Worm (Caenorhabditis elegans) whole organism, L1 larva: ENCODE data around the gene Y40C5A.4.
"Not testable (repeated sequence)": the region's sequence is repeated elsewhere in the genome, so short reads cannot be mapped to it uniquely, and the experiment has no call there.

ENCODE experiments used
- aha-1 ChIP-seq: fragments of 150-350 bp; optimal IDR thresholded peaks from 2 replicates; lab custom pipeline; 2014; ENCODE audit warnings: missing biosample characterization, missing genetic modification characterization
- blmp-1 ChIP-seq: fragments of 150-350 bp; optimal IDR thresholded peaks from 2 replicates; lab custom pipeline; 2014; ENCODE audit warnings: missing biosample characterization, missing genetic modification characterization
- ceh-8 ChIP-seq: fragments of 200-800 bp; sonication (Bioruptor generic); optimal IDR thresholded peaks from 2 replicates; lab custom pipeline; 2018; ENCODE audit warnings: mild to moderate bottlenecking, missing genetic modification characterization, moderate library complexity, missing compliant biosample characterization
- ces-1 ChIP-seq: fragments of 150-350 bp; optimal IDR thresholded peaks from 2 replicates; lab custom pipeline; 2014; ENCODE audit warnings: missing biosample characterization, missing genetic modification reagents, missing genetic modification characterization
- dpl-1 ChIP-seq, 3 experiments: fragments of 150-350 bp in 2 of 3; sonication (generic microtip) in 1 of 3; optimal IDR thresholded peaks; 2 replicates each; lab custom pipeline; 2014 to 2017; ENCODE audit warnings: missing biosample characterization in 3 of 3, missing genetic modification characterization in 3 of 3, missing genetic modification reagents in 3 of 3
- dsc-1 ChIP-seq: sonication (generic microtip); optimal IDR thresholded peaks from 2 replicates; lab custom pipeline; 2016; ENCODE audit warnings: mild to moderate bottlenecking, missing genetic modification characterization, missing compliant biosample characterization
- efl-1 ChIP-seq, 4 experiments: fragments of 150-350 bp; optimal IDR thresholded peaks in 3 of 4; peaks in 1 of 4; 1 replicate in 1 of 4; 2 replicates in 3 of 4; lab custom pipeline; 2014; ENCODE audit warnings: missing biosample characterization in 2 of 4, missing genetic modification characterization in 2 of 4, missing genetic modification reagents in 2 of 4
- efl-3 ChIP-seq: fragments of 200-800 bp; sonication (Bioruptor generic); optimal IDR thresholded peaks from 2 replicates; lab custom pipeline; 2018; ENCODE audit warnings: mild to moderate bottlenecking, missing genetic modification characterization, missing compliant biosample characterization
- ets-5 ChIP-seq: fragments of 200-800 bp; sonication (Bioruptor generic); IDR thresholded peaks from 2 replicates; pipeline ENCODE4 v1.3.6; 2022; ENCODE audit warnings: missing genetic modification characterization, missing compliant biosample characterization
- fkh-10 ChIP-seq: sonication (generic microtip); optimal IDR thresholded peaks from 2 replicates; lab custom pipeline; 2017; ENCODE audit warnings: missing biosample characterization, missing genetic modification reagents, missing genetic modification characterization
- fkh-8 ChIP-seq: sonication (generic microtip); optimal IDR thresholded peaks from 2 replicates; lab custom pipeline; 2016; ENCODE audit warnings: mild to moderate bottlenecking, missing genetic modification characterization, missing compliant biosample characterization
- fos-1 ChIP-seq: fragments of 150-350 bp; optimal IDR thresholded peaks from 2 replicates; lab custom pipeline; 2014; ENCODE audit warnings: missing biosample characterization, missing genetic modification characterization
- hlh-17 ChIP-seq: fragments of 200-800 bp; sonication (Bioruptor generic); optimal IDR thresholded peaks from 2 replicates; lab custom pipeline; 2018; ENCODE audit warnings: missing genetic modification characterization, mild to moderate bottlenecking, missing compliant biosample characterization, moderate library complexity, borderline replicate concordance
- hlh-4 ChIP-seq: sonication (generic microtip); optimal IDR thresholded peaks from 2 replicates; lab custom pipeline; 2016; ENCODE audit warnings: mild to moderate bottlenecking, missing genetic modification characterization, missing compliant biosample characterization
- irx-1 ChIP-seq: sonication (generic microtip); optimal IDR thresholded peaks from 2 replicates; lab custom pipeline; 2016; ENCODE audit warnings: missing genetic modification characterization, missing compliant biosample characterization
- isw-1 ChIP-seq: fragments of 200-800 bp; sonication (Bioruptor generic); IDR thresholded peaks from 2 replicates; pipeline ENCODE4 v1.3.6; 2022; ENCODE audit warnings: missing genetic modification characterization, missing compliant biosample characterization
- lin-13 ChIP-seq: fragments of 150-350 bp; optimal IDR thresholded peaks from 2 replicates; lab custom pipeline; 2014; ENCODE audit warnings: missing biosample characterization, missing genetic modification reagents, missing genetic modification characterization
- lin-14 ChIP-seq: fragments of 200-800 bp; sonication (Bioruptor generic); optimal IDR thresholded peaks from 2 replicates; lab custom pipeline; 2018; ENCODE audit warnings: mild to moderate bottlenecking, missing genetic modification characterization, moderate library complexity, missing compliant biosample characterization
- lin-39 ChIP-seq: fragments of 150-350 bp; optimal IDR thresholded peaks from 2 replicates; lab custom pipeline; 2014; ENCODE audit warnings: missing biosample characterization, missing genetic modification reagents, missing genetic modification characterization
- lsy-2 ChIP-seq, 2 experiments: fragments of 150-350 bp; optimal IDR thresholded peaks; 2 replicates each; lab custom pipeline; 2014; ENCODE audit warnings: missing biosample characterization in 2 of 2, missing genetic modification characterization in 2 of 2
- nhr-12 ChIP-seq: sonication (generic microtip); optimal IDR thresholded peaks from 2 replicates; lab custom pipeline; 2017; ENCODE audit warnings: missing biosample characterization, missing genetic modification characterization
- nhr-19 ChIP-seq: fragments of 200-800 bp; sonication (Bioruptor generic); conservative IDR thresholded peaks from 2 replicates; pipeline ENCODE4 v1.3.6; 2022; ENCODE audit warnings: missing genetic modification characterization, missing compliant biosample characterization
- nhr-20 ChIP-seq: sonication (generic microtip); optimal IDR thresholded peaks from 2 replicates; lab custom pipeline; 2016; ENCODE audit warnings: mild to moderate bottlenecking, missing genetic modification characterization, missing compliant biosample characterization
- nhr-85 ChIP-seq: sonication (generic microtip); peaks from one replicate; lab custom pipeline; 2016; ENCODE audit warnings: missing genetic modification characterization, inconsistent platforms, missing compliant biosample characterization
- nhr-90 ChIP-seq: sonication (generic microtip); optimal IDR thresholded peaks from 2 replicates; lab custom pipeline; 2016; ENCODE audit warnings: mild to moderate bottlenecking, missing genetic modification characterization, missing compliant biosample characterization; ENCODE audit not compliant: poor library complexity
- pag-3 ChIP-seq: sonication (generic microtip); optimal IDR thresholded peaks from 2 replicates; lab custom pipeline; 2017; ENCODE audit warnings: missing genetic modification characterization, mild to moderate bottlenecking, missing compliant biosample characterization, antibody characterized with exemption, borderline replicate concordance; ENCODE audit not compliant: insufficient read depth
- pqm-1 ChIP-seq: sonication (generic microtip); optimal IDR thresholded peaks from 3 replicates; lab custom pipeline; 2017; ENCODE audit warnings: missing biosample characterization, missing genetic modification characterization
- tbx-2 ChIP-seq: sonication (generic microtip); optimal IDR thresholded peaks from 2 replicates; lab custom pipeline; 2016; ENCODE audit warnings: missing genetic modification characterization, missing compliant biosample characterization
- unc-98 ChIP-seq: fragments of 200-800 bp; sonication (Bioruptor generic); IDR thresholded peaks from 2 replicates; pipeline ENCODE4 v1.3.6; 2022; ENCODE audit warnings: missing genetic modification characterization, missing compliant biosample characterization
- vab-15 ChIP-seq: sonication (generic microtip); optimal IDR thresholded peaks from 2 replicates; lab custom pipeline; 2017; ENCODE audit warnings: missing genotype, mild to moderate bottlenecking, missing genetic modification characterization, missing compliant biosample characterization
- ztf-4 ChIP-seq: fragments of 150-350 bp; optimal IDR thresholded peaks from 2 replicates; lab custom pipeline; 2014; ENCODE audit warnings: missing biosample characterization, missing genetic modification characterization

Gene Y40C5A.4

DNA sequence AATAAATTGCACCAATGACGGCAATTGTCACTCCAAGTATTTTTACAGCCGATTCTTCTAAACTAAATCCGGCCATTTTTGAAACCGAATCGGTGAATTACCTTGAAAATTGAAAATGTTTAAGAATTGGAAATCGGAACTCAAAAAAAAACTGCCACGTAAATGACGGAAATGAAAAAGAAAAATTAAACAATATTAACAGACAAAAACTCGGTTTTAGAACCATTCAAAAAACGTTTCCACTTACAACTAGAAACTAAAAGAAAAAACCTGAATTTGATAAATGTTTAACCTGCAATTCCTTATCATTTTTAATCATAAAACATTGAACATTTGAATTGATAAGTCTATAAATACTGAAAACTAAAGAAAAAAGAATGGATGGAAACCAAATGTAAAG is at the start of gene Y40C5A.4:
Gene Y40C5A.4 (minus strand): TSS at position 101 of the 400 bp plus-strand sequence.
- TF ChIP-seq efl-3 (GFP tag; lab: Kevin White, UChicago); nhr-85 (tag; lab: Kevin White, UChicago); aha-1 (tag; lab: Kevin White, UChicago): not testable (repeated sequence)

DNA sequence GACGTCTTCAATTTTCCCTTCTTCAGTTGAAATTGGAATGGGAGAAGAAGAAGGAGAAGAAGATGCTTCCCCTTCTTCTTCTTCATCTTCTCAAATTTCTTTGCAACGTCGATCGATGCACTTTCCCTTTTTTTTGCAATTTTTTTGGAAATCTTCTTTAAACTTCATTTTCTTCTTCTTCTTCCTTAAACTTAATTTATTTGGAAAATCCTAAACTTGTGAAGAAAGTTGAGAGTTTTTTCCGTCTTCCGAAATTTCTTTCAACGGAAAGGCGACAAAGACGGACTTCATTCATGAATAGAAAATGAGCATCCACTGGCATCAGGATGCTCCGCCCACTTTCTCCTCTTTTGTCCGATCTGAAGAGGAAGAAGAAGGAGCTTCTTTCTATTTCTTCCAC is 49.3 kb upstream of the Y40C5A.4 start:
- TF ChIP-seq blmp-1 (tag; lab: Kevin White, UChicago) (no peak), irx-1 (tag; lab: Kevin White, UChicago) (no peak), dsc-1 (tag; lab: Kevin White, UChicago) (no peak), hlh-17 (GFP tag; lab: Kevin White, UChicago) (no peak), fos-1 (tag; lab: Kevin White, UChicago) (no peak), fkh-8 (tag; lab: Kevin White, UChicago) (no peak), lsy-2 (tag; optimal IDR thresholded peaks at IDR 0.05; lab: Kevin White, UChicago) (no peak), unc-98 (no peak), dpl-1 (GFP tag; optimal IDR thresholded peaks at IDR 0.05; lab: Kevin White, UChicago) (no peak), ceh-8 (no peak), hlh-4 (tag; lab: Kevin White, UChicago) (no peak), nhr-90 (tag; lab: Kevin White, UChicago) (no peak), fkh-10 (GFP tag; lab: Kevin White, UChicago) (peak; percentile 89), tbx-2 (tag; lab: Kevin White, UChicago) (peak; percentile 7), isw-1 (GFP tag; lab: Robert Waterston, UW) (no peak), lin-14 (GFP tag; lab: Kevin White, UChicago) (peak; percentile 75), nhr-12 (tag; lab: Kevin White, UChicago) (no peak), ztf-4 (no peak), efl-1 (optimal IDR thresholded peaks at IDR 0.05; lab: Kevin White, UChicago) (no peak), efl-1 (GFP tag; optimal IDR thresholded peaks at IDR 0.05 in 1 of 2; lab: Kevin White, UChicago) (no peak), lin-13 (GFP tag; lab: Kevin White, UChicago) (no peak)

DNA sequence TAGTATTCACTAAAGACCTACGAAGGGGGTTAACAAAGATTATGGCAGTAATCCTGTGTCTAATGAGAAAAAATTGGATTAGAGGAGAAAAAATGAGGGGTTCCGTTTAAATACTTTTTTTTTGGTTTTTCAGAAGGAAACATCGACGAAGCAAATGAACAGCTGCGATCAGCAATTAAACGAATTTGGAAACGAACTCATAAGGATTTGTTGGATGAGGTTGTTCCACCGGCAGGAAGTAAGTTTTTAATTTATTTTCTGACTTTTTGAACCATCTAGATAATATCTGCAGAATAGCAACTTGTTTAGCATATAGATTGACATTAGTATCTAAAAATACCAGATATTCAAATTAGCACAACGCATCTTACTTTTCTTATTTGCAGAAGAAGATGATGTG is 48.7 kb upstream of the Y40C5A.4 start:
- TF ChIP-seq ces-1 (GFP tag; lab: Kevin White, UChicago) (no peak), dsc-1 (tag; lab: Kevin White, UChicago) (peak; percentile 36), vab-15 (tag; lab: Kevin White, UChicago) (no peak), nhr-19 (GFP tag; lab: Robert Waterston, UW) (no peak), pqm-1 (tag; lab: Kevin White, UChicago) (no peak)
- TF ChIP-seq, all 84 proteins: peak for 1

DNA sequence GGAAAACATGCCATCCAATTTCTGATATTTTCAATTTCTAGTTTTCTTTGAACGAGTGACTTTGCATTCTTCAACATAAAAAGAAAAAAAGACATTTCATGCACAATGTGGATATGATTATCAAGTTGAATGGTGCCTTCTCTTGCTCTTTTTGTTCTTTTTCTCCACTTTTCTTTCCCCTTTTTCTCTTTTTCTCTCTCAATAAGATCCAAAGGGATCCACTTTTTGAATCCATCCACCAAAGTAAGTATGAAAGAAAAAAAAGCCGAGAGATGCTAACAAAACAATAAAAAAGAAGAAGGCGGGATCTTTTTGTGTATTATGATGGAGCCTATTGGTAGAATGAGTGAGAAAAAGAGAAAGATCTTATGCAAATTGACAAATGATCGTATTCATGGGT is 42.4 kb upstream of the Y40C5A.4 start:
- TF ChIP-seq nhr-20, result no peak
- peak; percentile 32 for TF ChIP-seq lin-14 (GFP tag; lab: Kevin White, UChicago)
- no peak for TF ChIP-seq ets-5 (GFP tag; lab: Robert Waterston, UW)
- peak; percentile 20 for TF ChIP-seq fkh-10 (GFP tag; lab: Kevin White, UChicago)
- TF ChIP-seq, all 84 proteins: peak for 2

DNA sequence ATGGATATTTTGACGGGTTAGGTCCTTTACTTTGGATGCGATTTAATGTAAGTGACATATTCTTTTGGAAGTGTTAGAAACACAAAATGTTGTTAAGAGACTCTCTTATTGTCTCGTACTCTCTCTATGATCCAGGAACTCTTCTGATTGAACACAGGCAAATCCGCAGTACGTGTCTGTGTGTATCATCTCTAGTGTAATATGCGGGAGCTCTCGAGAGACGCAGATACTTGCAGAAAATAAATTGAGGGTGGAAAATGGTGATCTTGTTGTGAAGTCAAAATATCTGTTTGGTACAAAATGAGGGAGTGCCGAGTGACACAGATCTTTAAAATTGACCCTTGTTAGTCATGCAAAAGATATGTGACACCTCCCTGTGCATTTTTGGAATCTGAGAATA is 41.8 kb upstream of the Y40C5A.4 start:
- peak; percentile 11 for TF ChIP-seq dsc-1 (tag; lab: Kevin White, UChicago)
- peak; percentile 64 for TF ChIP-seq lin-14 (GFP tag; lab: Kevin White, UChicago)
- TF ChIP-seq nhr-19 (GFP tag; lab: Robert Waterston, UW), result no peak
- TF ChIP-seq pag-3, result peak; percentile 31
- TF ChIP-seq lin-39 (tag; lab: Kevin White, UChicago), result no peak
